Worm (Caenorhabditis elegans) whole organism, L4/young adult: ENCODE data around the gene tbc-16.

Source experiments
- W03F9.2 ChIP-seq: fragments of 150-350 bp; optimal IDR thresholded peaks from 2 replicates; lab custom pipeline; 2014; ENCODE audit warnings: missing biosample characterization, missing genetic modification characterization
- him-1 ChIP-seq: sonication (generic microtip); optimal IDR thresholded peaks from 2 replicates; lab custom pipeline; 2016; ENCODE audit warnings: missing genotype, missing genetic modification reagents, missing genetic modification characterization, missing compliant biosample characterization

- TF ChIP-seq W03F9.2 (tag; lab: Kevin White, UChicago) (no peak), him-1 (no peak)
Measured at ce11 chrX:5943908-5944307, 46.8 kb downstream of the tbc-16 start.
